Worm (Caenorhabditis elegans) whole organism, L4/young adult: ENCODE data around the gene tbcb-1.

Experiments
- W03F9.2 ChIP-seq: fragments of 150-350 bp; optimal IDR thresholded peaks from 2 replicates; lab custom pipeline; 2014; ENCODE audit warnings: missing biosample characterization, missing genetic modification characterization
- dao-5 ChIP-seq: sonication (generic microtip); optimal IDR thresholded peaks from 2 replicates; lab custom pipeline; 2016; ENCODE audit warnings: missing genotype, missing genetic modification characterization, moderate library complexity, missing compliant biosample characterization
- him-1 ChIP-seq: sonication (generic microtip); optimal IDR thresholded peaks from 2 replicates; lab custom pipeline; 2016; ENCODE audit warnings: missing genotype, missing genetic modification reagents, missing genetic modification characterization, missing compliant biosample characterization

tbcb-1 gene

DNA sequence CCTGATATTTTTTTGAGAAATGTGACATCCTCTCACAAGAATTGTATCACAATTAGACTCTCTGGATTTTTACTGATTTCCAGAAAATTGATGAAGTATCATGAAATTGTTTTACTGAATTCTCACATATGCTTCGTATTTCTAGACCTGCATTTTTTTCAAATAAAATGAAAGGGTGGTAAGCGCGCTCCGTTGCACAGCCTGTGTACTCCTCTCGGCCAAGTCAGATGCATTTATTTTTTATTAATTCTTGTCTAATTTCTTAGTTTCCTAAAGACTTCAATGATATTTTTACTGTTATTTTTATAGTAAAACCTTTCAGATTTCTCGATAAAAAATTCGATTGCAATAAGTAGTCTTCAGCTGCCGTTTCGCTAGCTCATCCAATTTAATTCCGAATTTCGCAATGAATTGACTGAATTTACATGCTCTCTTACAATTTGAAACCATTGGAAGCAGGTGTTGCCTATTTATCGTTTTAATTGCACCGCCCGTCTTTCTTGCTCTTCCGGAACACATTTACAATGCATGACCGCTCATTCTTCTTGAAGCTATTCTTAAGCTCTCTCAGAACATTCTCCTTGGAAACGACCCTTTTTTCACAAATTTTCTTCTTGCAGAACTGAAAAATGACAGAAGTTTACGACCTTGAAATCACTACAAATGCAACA is at the start of gene tbcb-1:
Gene tbcb-1 (plus strand): TSS at position 621 of the 671 bp plus-strand sequence.
- peak; percentile 23 for TF ChIP-seq W03F9.2 (tag; lab: Kevin White, UChicago)
- TF ChIP-seq him-1 (tag; lab: Kevin White, UChicago), result no peak

- TF ChIP-seq W03F9.2 (tag; lab: Kevin White, UChicago) (peak; percentile 54), dao-5 (no peak), him-1 (tag; lab: Kevin White, UChicago) (no peak)
These were observed 40.3 kb upstream of the tbcb-1 start, which contains the start of the genes C56A3.4 and C56A3.5 for ce11 chrV:13551601-13552000. Gene C56A3.4, minus strand, starts transcription at chrV:13551754. Gene C56A3.5, plus strand, starts transcription at chrV:13551967.

DNA sequence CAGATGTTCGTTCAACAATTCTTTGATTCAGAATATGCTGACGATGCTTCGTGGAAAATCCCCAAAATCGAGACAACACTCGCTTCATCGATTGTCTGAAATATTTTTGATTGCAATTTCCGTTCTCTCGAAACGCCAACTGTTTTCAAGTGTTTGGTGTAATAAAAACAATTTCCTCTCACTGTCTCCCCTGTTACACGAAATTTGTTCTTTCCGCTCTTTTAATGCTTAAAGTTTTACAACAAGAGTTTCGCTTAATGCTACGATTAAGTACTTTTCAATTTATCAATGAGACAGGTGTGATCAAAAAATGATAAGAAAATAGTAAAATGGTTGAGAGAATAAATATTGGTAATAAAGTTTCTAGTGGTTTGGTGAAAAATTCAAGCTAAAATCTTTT is 35.6 kb upstream of the tbcb-1 start, which contains the start of gene C56A3.6:
Gene C56A3.6 (minus strand): TSS at position 101 of the 400 bp plus-strand sequence.
- TF ChIP-seq dao-5 (no peak), him-1 (tag; lab: Kevin White, UChicago) (no peak), W03F9.2 (tag; lab: Kevin White, UChicago) (no peak)

DNA sequence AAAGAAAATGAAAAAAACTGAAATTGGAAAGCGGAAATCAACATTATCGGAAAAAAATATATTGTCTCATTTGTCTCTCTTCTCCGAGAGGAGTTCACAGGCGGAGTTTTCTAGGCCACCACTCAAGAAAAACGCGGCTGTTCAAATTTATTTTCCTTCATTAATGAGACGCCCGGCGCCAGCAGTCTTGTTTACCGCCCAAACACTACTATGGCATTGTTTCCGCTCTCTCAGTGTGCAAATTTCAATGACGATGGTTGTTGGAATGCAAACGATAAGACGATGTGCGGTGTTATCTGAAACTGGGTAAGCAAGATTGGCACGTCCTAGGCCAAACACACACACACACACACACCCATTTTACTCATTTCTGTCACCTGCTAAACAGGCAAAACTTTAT is 35.2 kb upstream of the tbcb-1 start, which contains the start of gene cav-2:
Gene cav-2 (plus strand): TSS at position 359 of the 400 bp plus-strand sequence.
- TF ChIP-seq dao-5, result no peak
- peak; percentile 64 for TF ChIP-seq him-1 (tag; lab: Kevin White, UChicago)
- peak; percentile 84 for TF ChIP-seq W03F9.2 (tag; lab: Kevin White, UChicago)

DNA sequence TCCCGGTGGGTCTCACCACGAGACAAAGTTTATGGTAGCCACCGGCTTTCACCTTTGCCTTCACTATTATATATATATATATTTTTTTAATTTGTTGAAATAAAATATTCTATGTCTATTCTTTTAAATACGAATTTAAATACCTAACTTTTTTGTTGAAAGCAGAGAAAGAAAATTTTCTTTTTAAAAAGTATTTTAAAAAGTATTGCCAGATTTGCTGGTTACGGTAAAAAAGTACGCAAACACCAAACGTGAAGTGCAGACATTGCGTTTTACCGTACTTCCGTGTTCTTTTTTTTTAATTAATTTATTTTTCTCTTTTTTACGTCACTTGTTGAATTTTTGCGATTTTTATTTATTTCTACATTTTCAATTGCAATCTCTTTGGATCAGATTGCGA is 31.9 kb upstream of the tbcb-1 start, which contains the start of gene C56A3.8:
Gene C56A3.8 (plus strand): TSS at position 301 of the 400 bp plus-strand sequence.
- TF ChIP-seq W03F9.2 (tag; lab: Kevin White, UChicago), result no peak
- TF ChIP-seq him-1 (tag; lab: Kevin White, UChicago), result no peak
- no peak for TF ChIP-seq dao-5

ce11 chrV:13562748-13563147 is 29.2 kb upstream of the tbcb-1 start:
- TF ChIP-seq W03F9.2 (tag; lab: Kevin White, UChicago) (no peak), him-1 (tag; lab: Kevin White, UChicago) (no peak), dao-5 (no peak)

ce11 chrV:13563841-13564240 is 28.1 kb upstream of the tbcb-1 start, which contains the start of gene grl-17:
Gene grl-17, minus strand, starts transcription at chrV:13563941.
- TF ChIP-seq dao-5, result no peak
- no peak for TF ChIP-seq W03F9.2 (tag; lab: Kevin White, UChicago)
- no peak for TF ChIP-seq him-1 (tag; lab: Kevin White, UChicago)

ce11 chrV:13565197-13565596 is 26.7 kb upstream of the tbcb-1 start:
- TF ChIP-seq W03F9.2 (tag; lab: Kevin White, UChicago) (peak; percentile 85), him-1 (tag; lab: Kevin White, UChicago) (no peak)

- no peak for TF ChIP-seq dao-5
These were observed 26.1 kb upstream of the tbcb-1 start, which contains the start of gene slrp-1 for ce11 chrV:13565781-13566180. Gene slrp-1, plus strand, starts transcription at chrV:13565863.

DNA sequence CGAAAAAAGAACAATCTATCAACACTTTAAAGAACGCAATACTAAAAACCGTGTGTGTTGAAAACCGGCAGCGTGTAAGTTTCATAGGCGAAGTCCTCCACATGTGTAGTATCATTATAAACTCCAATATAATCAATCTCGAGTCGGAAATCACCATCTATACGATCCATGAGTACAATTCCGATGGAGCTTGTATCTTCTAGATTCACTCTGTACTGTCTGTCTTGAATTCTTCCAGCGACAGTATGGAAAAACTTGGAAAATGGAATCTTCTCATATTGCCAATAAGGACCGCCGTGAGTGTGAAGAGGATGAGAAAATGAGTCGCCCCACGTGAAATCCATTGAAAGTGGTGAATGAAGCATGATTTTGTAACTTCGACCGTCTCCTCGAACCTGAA is 25.0 kb upstream of the tbcb-1 start:
- no peak for TF ChIP-seq him-1 (tag; lab: Kevin White, UChicago)
- no peak for TF ChIP-seq dao-5
- no peak for TF ChIP-seq W03F9.2 (tag; lab: Kevin White, UChicago)

DNA sequence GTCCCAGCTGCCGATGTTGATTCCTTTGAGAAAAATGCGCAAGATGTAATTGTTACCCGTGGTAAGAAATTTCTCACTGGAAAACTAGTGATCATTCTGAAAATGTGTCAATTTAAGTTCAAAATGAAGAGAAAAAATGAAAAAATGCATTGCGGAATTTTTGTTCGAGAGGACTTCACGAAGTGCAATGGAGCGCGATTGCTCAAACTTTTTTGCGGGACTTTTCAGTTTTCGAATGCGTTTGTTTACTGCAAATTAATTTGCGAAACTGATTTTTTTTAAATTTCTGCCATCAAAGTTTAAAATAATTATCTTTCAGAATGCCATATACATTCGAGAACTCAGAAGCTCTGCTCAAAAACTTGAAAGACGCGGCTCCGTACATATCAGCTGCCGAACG is 23.4 kb upstream of the tbcb-1 start, which contains the start of the genes nuaf-1 and bir-2:
Gene nuaf-1 (minus strand): TSS at position 98 of the 400 bp plus-strand sequence.
Gene bir-2 (plus strand): TSS at position 318 of the 400 bp plus-strand sequence.
- no peak for TF ChIP-seq him-1 (tag; lab: Kevin White, UChicago)
- TF ChIP-seq W03F9.2 (tag; lab: Kevin White, UChicago), result peak; percentile 83

DNA sequence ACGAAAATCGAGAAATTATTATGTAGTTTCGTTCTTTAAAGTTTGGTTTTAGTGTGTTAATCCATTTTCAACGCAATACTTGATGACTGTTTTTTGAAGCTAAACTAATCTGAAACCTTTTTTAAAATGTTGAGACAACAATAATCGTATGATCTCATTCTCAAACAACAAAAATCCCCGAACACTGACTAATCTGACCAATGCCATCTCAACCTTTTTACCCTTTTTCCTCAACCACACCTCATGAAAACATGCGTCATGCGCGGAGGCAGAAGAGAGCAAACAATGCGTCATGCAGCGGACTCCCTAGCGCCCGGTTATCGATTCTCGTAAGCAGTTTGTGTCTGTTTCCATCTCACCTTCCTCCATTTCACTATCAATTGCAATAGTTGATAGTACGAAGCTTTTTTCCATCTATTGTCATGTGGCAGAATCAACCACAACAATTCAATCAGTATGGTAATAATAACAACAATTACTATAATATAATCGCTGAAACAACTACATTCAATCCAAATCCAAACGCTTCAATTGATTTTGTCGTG is 20.1 kb upstream of the tbcb-1 start, which contains the start of gene C50B8.4:
Gene C50B8.4 (plus strand): TSS at position 299 of the 545 bp plus-strand sequence.
- no peak for TF ChIP-seq him-1 (tag; lab: Kevin White, UChicago)
- no peak for TF ChIP-seq W03F9.2 (tag; lab: Kevin White, UChicago)
- no peak for TF ChIP-seq dao-5

ce11 chrV:13575866-13576265 is 16.1 kb upstream of the tbcb-1 start:
- TF ChIP-seq him-1 (tag; lab: Kevin White, UChicago), result no peak

- TF ChIP-seq dao-5 (no peak), him-1 (tag; lab: Kevin White, UChicago) (no peak), W03F9.2 (tag; lab: Kevin White, UChicago) (no peak)
These were observed 15.1 kb upstream of the tbcb-1 start for ce11 chrV:13576828-13577227.
